Worm (Caenorhabditis elegans) whole organism, early embryonic: ENCODE measurements around the gene hpo-26.

ENCODE experiments used
- B0310.2 ChIP-seq: sonication (generic microtip); optimal IDR thresholded peaks from 2 replicates; lab custom pipeline; 2016; ENCODE audit warnings: mild to moderate bottlenecking, missing genetic modification characterization, missing compliant biosample characterization
- F13C5.2 ChIP-seq: sonication (generic microtip); optimal IDR thresholded peaks from 2 replicates; lab custom pipeline; 2017; ENCODE audit warnings: mild to moderate bottlenecking, missing genetic modification characterization, inconsistent platforms, missing compliant biosample characterization
- aly-1 ChIP-seq: sonication (generic microtip); optimal IDR thresholded peaks from 2 replicates; lab custom pipeline; 2016; ENCODE audit warnings: missing genetic modification characterization, missing compliant biosample characterization
- ama-1 ChIP-seq: fragments of 150-350 bp; optimal IDR thresholded peaks from 2 replicates; lab custom pipeline; 2014
- ceh-13 ChIP-seq: fragments of 200-800 bp; sonication (Bioruptor generic); optimal IDR thresholded peaks from 2 replicates; lab custom pipeline; 2018; ENCODE audit warnings: mild to moderate bottlenecking, missing genetic modification characterization, missing compliant biosample characterization
- ceh-36 ChIP-seq: sonication (generic microtip); optimal IDR thresholded peaks from 2 replicates; lab custom pipeline; 2016; ENCODE audit warnings: missing genetic modification characterization, inconsistent platforms, missing compliant biosample characterization
- ets-7 ChIP-seq: sonication (generic microtip); optimal IDR thresholded peaks from 2 replicates; lab custom pipeline; 2016; ENCODE audit warnings: missing genotype, missing genetic modification characterization, missing compliant biosample characterization
- flt-1 ChIP-seq: fragments of 200-800 bp; sonication (Bioruptor generic); IDR thresholded peaks from 2 replicates; pipeline ENCODE4 v1.3.6; 2022; ENCODE audit warnings: missing genetic modification characterization, missing compliant biosample characterization
- hmbx-1 ChIP-seq: sonication (generic microtip); optimal IDR thresholded peaks from 2 replicates; lab custom pipeline; 2016; ENCODE audit warnings: mild to moderate bottlenecking, missing genetic modification characterization, missing compliant biosample characterization
- hmg-4 ChIP-seq: fragments of 200-800 bp; sonication (Bioruptor generic); optimal IDR thresholded peaks from 2 replicates; lab custom pipeline; 2018; ENCODE audit warnings: mild to moderate bottlenecking, missing genetic modification characterization, missing compliant biosample characterization
- hnd-1 ChIP-seq: sonication (generic microtip); optimal IDR thresholded peaks from 2 replicates; lab custom pipeline; 2016; ENCODE audit warnings: missing genetic modification characterization, missing compliant biosample characterization
- pes-1 ChIP-seq: fragments of 200-800 bp; sonication (Bioruptor generic); IDR thresholded peaks from 2 replicates; pipeline ENCODE4 v1.3.6; 2022; ENCODE audit warnings: missing genetic modification reagents, missing genetic modification characterization, missing compliant biosample characterization
- scrt-1 ChIP-seq: fragments of 200-800 bp; sonication (Bioruptor generic); IDR thresholded peaks from 2 replicates; pipeline ENCODE4 v1.3.6; 2022; ENCODE audit warnings: missing genetic modification characterization, missing compliant biosample characterization
- sea-1 ChIP-seq: fragments of 200-800 bp; sonication (Bioruptor generic); conservative IDR thresholded peaks from 2 replicates; pipeline ENCODE4 v1.3.6; 2022; ENCODE audit warnings: missing genetic modification characterization, missing compliant biosample characterization
- tbx-11 ChIP-seq: fragments of 200-800 bp; sonication (Bioruptor generic); IDR thresholded peaks from 2 replicates; pipeline ENCODE4 v1.3.6; 2022; ENCODE audit warnings: missing genetic modification characterization, missing compliant biosample characterization
- tbx-37 ChIP-seq: fragments of 200-800 bp; sonication (Bioruptor generic); conservative IDR thresholded peaks from 2 replicates; pipeline ENCODE4 v1.3.6; 2022; ENCODE audit warnings: missing genetic modification reagents, missing genetic modification characterization, missing compliant biosample characterization
- tra-4 ChIP-seq: sonication (generic microtip); optimal IDR thresholded peaks from 2 replicates; lab custom pipeline; 2017; ENCODE audit warnings: missing genetic modification characterization, missing compliant biosample characterization

hpo-26 gene

ce11 chrV:6548309-6548708 lies 15.4 kb upstream of the hpo-26 start:
- no peak for TF ChIP-seq tbx-37 (GFP tag; lab: Robert Waterston, UW)

ce11 chrV:6546450-6547171 lies 13.8 kb upstream of the hpo-26 start, which contains the start of gene dre-1:
TSS of gene dre-1 (minus strand) at chrV:6546500.
- TF ChIP-seq tbx-37 (GFP tag; lab: Robert Waterston, UW) (no peak), ets-7 (tag; lab: Kevin White, UChicago) (no peak), hmbx-1 (tag; lab: Kevin White, UChicago) (no peak), tra-4 (no peak), F13C5.2 (tag; lab: Kevin White, UChicago) (no peak), sea-1 (GFP tag; lab: Robert Waterston, UW) (no peak), aly-1 (tag; lab: Kevin White, UChicago) (no peak), B0310.2 (tag; lab: Kevin White, UChicago) (no peak), hmg-4 (GFP tag; lab: Kevin White, UChicago) (no peak), tbx-11 (GFP tag; lab: Robert Waterston, UW) (no peak), pes-1 (GFP tag; lab: Robert Waterston, UW) (no peak)

DNA sequence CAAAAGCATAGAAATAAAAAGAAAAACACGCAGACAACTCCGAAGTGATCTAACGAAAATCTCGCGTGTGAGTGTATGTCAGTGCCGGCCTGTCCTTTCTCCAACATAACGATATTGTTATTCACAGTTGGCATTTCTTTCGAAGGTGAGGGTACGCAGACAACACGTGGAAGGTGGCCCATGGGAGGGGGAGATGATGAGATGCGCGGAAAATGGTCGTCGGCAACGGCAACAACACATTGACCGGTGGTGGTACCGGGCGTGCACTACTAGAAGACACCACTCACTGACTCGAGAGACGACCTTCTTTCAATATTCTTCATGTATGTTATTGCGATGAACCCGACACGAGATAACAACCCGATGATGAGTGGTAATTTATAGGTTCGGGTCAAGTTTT lies 12.1 kb upstream of the hpo-26 start:
- TF ChIP-seq hnd-1 (no peak), hmg-4 (GFP tag; lab: Kevin White, UChicago) (peak; percentile 35), tra-4 (no peak), tbx-11 (GFP tag; lab: Robert Waterston, UW) (no peak), B0310.2 (tag; lab: Kevin White, UChicago) (no peak)

- peak; percentile 11 for TF ChIP-seq hmg-4 (GFP tag; lab: Kevin White, UChicago)
- TF ChIP-seq B0310.2 (tag; lab: Kevin White, UChicago) = no peak
These were observed 9.0 kb upstream of the hpo-26 start for ce11 chrV:6541875-6542274.

ce11 chrV:6538323-6538722 lies 5.5 kb upstream of the hpo-26 start:
- TF ChIP-seq flt-1 (GFP tag; lab: Robert Waterston, UW) (no peak), ama-1 (lab: Kevin White, UChicago) (no peak), hmg-4 (GFP tag; lab: Kevin White, UChicago) (peak; percentile 17), hmbx-1 (tag; lab: Kevin White, UChicago) (no peak), aly-1 (tag; lab: Kevin White, UChicago) (peak; percentile 5)

ce11 chrV:6524757-6525156 lies 8.1 kb downstream of the hpo-26 start, which contains the start of gene acs-1:
TSS of gene acs-1 (plus strand) at chrV:6524989.
- TF ChIP-seq F13C5.2 (tag; lab: Kevin White, UChicago) = no peak
- no peak for TF ChIP-seq tbx-11 (GFP tag; lab: Robert Waterston, UW)
- no peak for TF ChIP-seq hnd-1
- TF ChIP-seq pes-1 (GFP tag; lab: Robert Waterston, UW) = no peak
- TF ChIP-seq aly-1 (tag; lab: Kevin White, UChicago) = no peak
- no peak for TF ChIP-seq ceh-36

DNA sequence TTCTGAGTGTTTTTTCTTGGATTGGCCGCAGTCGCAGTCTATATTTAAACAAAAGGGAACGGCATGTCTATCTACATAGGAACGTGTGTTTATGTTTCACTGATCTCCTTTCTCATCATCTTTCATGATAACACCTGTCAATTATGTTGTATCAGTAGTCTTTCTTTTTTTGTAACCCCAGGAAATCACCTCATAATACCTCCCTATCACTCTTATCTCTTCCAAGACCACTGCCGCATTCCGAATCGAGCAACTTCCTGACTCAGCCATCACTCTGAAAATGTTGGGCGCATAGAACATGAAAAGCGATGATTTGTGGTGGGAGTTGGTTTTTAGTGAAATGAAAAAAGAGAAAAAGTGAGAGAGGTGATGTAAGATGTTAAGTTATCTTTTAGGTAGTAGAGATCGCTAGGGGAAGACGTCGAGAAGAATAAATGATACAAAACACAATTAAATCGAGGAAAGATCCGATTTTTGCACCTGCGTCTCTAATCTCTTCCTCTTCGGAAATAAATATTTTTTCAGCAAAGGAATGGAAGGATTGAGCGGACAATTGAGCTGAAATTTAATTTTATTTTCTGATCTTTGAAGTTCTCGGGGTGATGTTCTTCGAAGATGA lies 9.9 kb downstream of the hpo-26 start:
- no peak for TF ChIP-seq aly-1 (tag; lab: Kevin White, UChicago)
- TF ChIP-seq tbx-37 (GFP tag; lab: Robert Waterston, UW) = no peak
- no peak for TF ChIP-seq ceh-36
- no peak for TF ChIP-seq hmbx-1 (tag; lab: Kevin White, UChicago)
- no peak for TF ChIP-seq sea-1 (GFP tag; lab: Robert Waterston, UW)
- no peak for TF ChIP-seq tbx-11 (GFP tag; lab: Robert Waterston, UW)
- TF ChIP-seq ceh-13 (GFP tag; lab: Kevin White, UChicago) = no peak
- no peak for TF ChIP-seq B0310.2 (tag; lab: Kevin White, UChicago)
- no peak for TF ChIP-seq F13C5.2 (tag; lab: Kevin White, UChicago)
- TF ChIP-seq scrt-1 (GFP tag; lab: Robert Waterston, UW) = no peak
- TF ChIP-seq flt-1 (GFP tag; lab: Robert Waterston, UW) = no peak
- no peak for TF ChIP-seq ets-7 (tag; lab: Kevin White, UChicago)
- TF ChIP-seq tra-4 = no peak
- TF ChIP-seq hmg-4 (GFP tag; lab: Kevin White, UChicago) = no peak
- TF ChIP-seq pes-1 (GFP tag; lab: Robert Waterston, UW) = no peak
- no peak for TF ChIP-seq ama-1 (lab: Kevin White, UChicago)
- TF ChIP-seq hnd-1 = no peak

DNA sequence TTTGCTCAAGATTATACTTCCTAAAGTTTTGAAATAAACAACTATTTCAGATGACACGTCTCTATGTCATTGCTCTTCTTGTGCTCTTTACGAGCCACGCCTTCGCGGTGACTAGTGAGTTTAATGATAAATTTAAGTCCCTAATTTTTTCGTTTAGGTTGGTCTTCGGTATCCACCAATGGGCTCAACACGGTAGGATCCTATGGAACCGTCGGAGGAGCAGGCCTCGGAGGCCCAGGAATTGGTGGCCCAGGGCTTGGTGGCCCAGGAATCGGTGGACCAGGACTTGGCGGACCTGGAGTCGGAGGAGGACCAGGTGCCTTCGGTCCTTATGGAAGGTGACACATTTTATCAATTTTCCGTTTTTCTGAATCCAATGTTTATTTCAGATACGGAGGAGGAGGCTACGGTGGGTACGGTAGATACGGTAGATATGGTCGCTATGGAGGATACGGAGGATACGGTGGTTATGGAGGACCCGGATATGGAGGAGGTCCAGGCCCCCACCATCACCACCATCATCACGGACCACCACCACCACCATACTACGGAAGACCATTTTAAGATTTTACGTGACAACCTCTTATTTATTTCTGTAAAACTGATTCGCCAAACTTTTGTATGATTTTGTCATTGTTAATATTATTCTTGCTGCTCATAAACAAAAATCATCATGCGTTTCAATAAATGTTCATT lies 12.3 kb downstream of the hpo-26 start, which contains the start of the genes F46E10.2 and F46E10.18:
F46E10.2 (plus strand) TSS at position 51 of the 696 bp plus-strand sequence.
F46E10.18 (plus strand) TSS at position 646 of the 696 bp plus-strand sequence.
- TF ChIP-seq flt-1 (GFP tag; lab: Robert Waterston, UW) (no peak), tra-4 (no peak), hnd-1 (no peak), sea-1 (GFP tag; lab: Robert Waterston, UW) (no peak), ceh-36 (no peak), ama-1 (lab: Kevin White, UChicago) (no peak), tbx-37 (GFP tag; lab: Robert Waterston, UW) (no peak), pes-1 (GFP tag; lab: Robert Waterston, UW) (no peak), tbx-11 (GFP tag; lab: Robert Waterston, UW) (no peak), scrt-1 (GFP tag; lab: Robert Waterston, UW) (no peak), hmbx-1 (tag; lab: Kevin White, UChicago) (no peak), ceh-13 (GFP tag; lab: Kevin White, UChicago) (no peak), hmg-4 (GFP tag; lab: Kevin White, UChicago) (no peak), B0310.2 (tag; lab: Kevin White, UChicago) (no peak)
